Worm (Caenorhabditis elegans): ENCODE measurements around the gene F36H5.13.

ce11 chrII:1730103-1730502 lies 20.2 kb downstream of the F36H5.13 start, which contains the start of gene ceh-81:
- no peak for TF ChIP-seq snpc-4 (tag; optimal IDR thresholded peaks at IDR 0.05)
- TF ChIP-seq nhr-12 (tag; optimal IDR thresholded peaks at IDR 0.05) = no peak
- no peak for TF ChIP-seq pha-4 (tag; optimal IDR thresholded peaks at IDR 0.05)
- TF ChIP-seq eor-1 (tag; optimal IDR thresholded peaks at IDR 0.05) = no peak
- TF ChIP-seq nhr-25 (tag; optimal IDR thresholded peaks at IDR 0.05) = no peak
- TF ChIP-seq ceh-9 (tag; optimal IDR thresholded peaks at IDR 0.05) = no peak
- no peak for TF ChIP-seq unc-39 (tag; optimal IDR thresholded peaks at IDR 0.05)
- TF ChIP-seq R02D3.7 (tag; optimal IDR thresholded peaks at IDR 0.05) = no peak
- no peak for TF ChIP-seq egl-27 (tag; optimal IDR thresholded peaks at IDR 0.05)
- no peak for TF ChIP-seq ztf-4 (tag; optimal IDR thresholded peaks at IDR 0.05)

Measured in whole organism, L3 larva.